Worm (Caenorhabditis elegans) whole organism, mixed stage, embryonic: Measurements from ENCODE around the gene egl-47.

Source experiments
- ces-1 ChIP-seq: fragments of 150-350 bp; optimal IDR thresholded peaks from 2 replicates; lab custom pipeline; 2014; ENCODE audit warnings: missing biosample characterization, missing genetic modification reagents, missing genetic modification characterization
- hlh-1 ChIP-seq: fragments of 150-350 bp; optimal IDR thresholded peaks from 2 replicates; lab custom pipeline; 2014; ENCODE audit warnings: missing biosample characterization, missing genetic modification reagents, missing genetic modification characterization
- lin-13 ChIP-seq: fragments of 150-350 bp; optimal IDR thresholded peaks from 2 replicates; lab custom pipeline; 2014; ENCODE audit warnings: missing biosample characterization, missing genetic modification characterization
- mab-5 ChIP-seq: fragments of 150-350 bp; optimal IDR thresholded peaks from 2 replicates; lab custom pipeline; 2014; ENCODE audit warnings: missing biosample characterization, missing genetic modification characterization
- mep-1 ChIP-seq: fragments of 150-350 bp; optimal IDR thresholded peaks from 2 replicates; lab custom pipeline; 2017; ENCODE audit warnings: missing biosample characterization, missing genetic modification reagents, missing genetic modification characterization, inconsistent platforms
- pha-4 ChIP-seq: fragments of 150-350 bp; optimal IDR thresholded peaks from 2 replicates; lab custom pipeline; 2018; ENCODE audit warnings: missing biosample characterization, missing genetic modification reagents, missing genetic modification characterization
- snpc-4 ChIP-seq: fragments of 150-350 bp; optimal IDR thresholded peaks from 2 replicates; lab custom pipeline; 2014; ENCODE audit warnings: missing biosample characterization, missing genetic modification characterization
- unc-39 ChIP-seq: fragments of 150-350 bp; optimal IDR thresholded peaks from 2 replicates; lab custom pipeline; 2014; ENCODE audit warnings: missing biosample characterization, missing genetic modification characterization

DNA sequence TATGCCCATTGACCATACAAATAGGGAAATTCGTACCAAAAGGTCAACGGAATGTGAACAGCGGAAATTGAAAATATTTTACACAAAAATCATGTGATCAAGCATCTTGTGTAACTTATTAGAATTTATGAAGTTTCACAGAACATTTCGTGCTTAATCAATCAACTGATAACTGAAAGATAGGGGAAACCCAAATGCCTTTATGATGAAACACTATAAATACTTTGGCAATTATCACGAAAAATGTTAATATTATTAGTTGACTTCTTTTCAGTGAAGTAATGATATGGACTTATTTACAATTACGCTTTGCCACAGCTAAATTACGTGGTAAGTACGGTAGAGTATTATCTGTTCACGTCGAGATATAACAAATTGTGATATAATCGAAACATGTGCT is 42.4 kb upstream of the egl-47 start:
- TF ChIP-seq lin-13 (tag; lab: Kevin White, UChicago) (no peak), mep-1 (tag; lab: Kevin White, UChicago) (no peak), ces-1 (GFP tag; lab: Kevin White, UChicago) (no peak), unc-39 (tag; lab: Kevin White, UChicago) (no peak), pha-4 (no peak), snpc-4 (no peak), mab-5 (tag; lab: Kevin White, UChicago) (no peak), hlh-1 (tag; lab: Kevin White, UChicago) (no peak)
